Worm (Caenorhabditis elegans) whole organism, L4 larva: ENCODE results near the gene slc-17.8.

Experiments
- F10B5.3 ChIP-seq: sonication (generic microtip); optimal IDR thresholded peaks from 2 replicates; lab custom pipeline; 2016; ENCODE audit warnings: mild to moderate bottlenecking, missing genetic modification characterization, missing compliant biosample characterization
- F37D6.2 ChIP-seq: sonication (generic microtip); optimal IDR thresholded peaks from 2 replicates; lab custom pipeline; 2016; ENCODE audit warnings: mild to moderate bottlenecking, missing genetic modification characterization, missing compliant biosample characterization
- F44E2.7 ChIP-seq: fragments of 200-800 bp; sonication (Bioruptor generic); IDR thresholded peaks from 2 replicates; pipeline ENCODE4 v2.1.2; 2022; ENCODE audit warnings: missing genetic modification characterization, missing compliant biosample characterization
- T20F7.1 ChIP-seq: fragments of 200-800 bp; sonication (Bioruptor generic); optimal IDR thresholded peaks from 2 replicates; lab custom pipeline; 2018; ENCODE audit warnings: mild to moderate bottlenecking, missing genetic modification characterization, missing compliant biosample characterization
- T26A8.4 ChIP-seq: fragments of 200-800 bp; sonication (Bioruptor generic); IDR thresholded peaks from 2 replicates; pipeline ENCODE4 v1.3.6; 2022; ENCODE audit warnings: missing genetic modification characterization, missing compliant biosample characterization
- Y48G9A.11 ChIP-seq: fragments of 200-800 bp; sonication (Bioruptor generic); IDR thresholded peaks from 2 replicates; pipeline ENCODE4 v1.3.6; 2022; ENCODE audit warnings: missing genetic modification reagents, missing genetic modification characterization, missing compliant biosample characterization
- Y5F2A.4 ChIP-seq: fragments of 200-800 bp; sonication (Bioruptor generic); optimal IDR thresholded peaks from 2 replicates; lab custom pipeline; 2018; ENCODE audit warnings: mild to moderate bottlenecking, missing genetic modification characterization, missing compliant biosample characterization
- ZK337.2 ChIP-seq: fragments of 200-800 bp; sonication (Bioruptor generic); IDR thresholded peaks from 2 replicates; pipeline ENCODE4 v1.3.6; 2022; ENCODE audit warnings: missing genetic modification reagents, missing genetic modification characterization, missing compliant biosample characterization
- aha-1 ChIP-seq: fragments of 150-350 bp; peaks from one replicate; lab custom pipeline; 2014; ENCODE audit warnings: missing biosample characterization, missing genetic modification characterization
- aly-2 ChIP-seq: sonication (generic microtip); optimal IDR thresholded peaks from 2 replicates; lab custom pipeline; 2018; ENCODE audit warnings: missing biosample characterization, missing genetic modification characterization
- ama-1 ChIP-seq: fragments of 150-350 bp; optimal IDR thresholded peaks from 2 replicates; lab custom pipeline; 2014; ENCODE audit warnings: inconsistent platforms, mixed read lengths
- attf-4 ChIP-seq: sonication (generic microtip); optimal IDR thresholded peaks from 3 replicates; lab custom pipeline; 2017; ENCODE audit warnings: missing biosample characterization, missing genetic modification characterization
- ceh-28 ChIP-seq: fragments of 150-350 bp; optimal IDR thresholded peaks from 2 replicates; lab custom pipeline; 2014; ENCODE audit warnings: missing biosample characterization, missing genetic modification reagents, missing genetic modification characterization
- ceh-82 ChIP-seq: sonication (generic microtip); optimal IDR thresholded peaks from 2 replicates; lab custom pipeline; 2017; ENCODE audit warnings: missing biosample characterization, missing genetic modification characterization
- cey-2 ChIP-seq: sonication (generic microtip); optimal IDR thresholded peaks from 3 replicates; lab custom pipeline; 2017; ENCODE audit warnings: missing genetic modification characterization, mild to moderate bottlenecking, missing compliant biosample characterization, antibody characterized with exemption, borderline replicate concordance; ENCODE audit not compliant: insufficient read depth
- daf-12 ChIP-seq: fragments of 150-350 bp; optimal IDR thresholded peaks from 2 replicates; lab custom pipeline; 2014; ENCODE audit warnings: missing biosample characterization, missing genetic modification reagents, missing genetic modification characterization
- daf-16 ChIP-seq, 3 experiments: sonication (generic microtip); optimal IDR thresholded peaks; 2 replicates each; lab custom pipeline; 2016 to 2017; ENCODE audit warnings: missing genetic modification characterization in 3 of 3, missing genetic modification reagents in 3 of 3, mild to moderate bottlenecking in 2 of 3, missing compliant biosample characterization in 2 of 3, missing biosample characterization in 1 of 3, moderate library complexity in 1 of 3
- dmd-6 ChIP-seq: fragments of 200-800 bp; sonication (Bioruptor generic); IDR thresholded peaks from 2 replicates; pipeline ENCODE4 v1.3.6; 2022; ENCODE audit warnings: missing genetic modification reagents, missing genetic modification characterization, missing compliant biosample characterization
- egl-27 ChIP-seq: sonication (generic microtip); optimal IDR thresholded peaks from 3 replicates; lab custom pipeline; 2017; ENCODE audit warnings: missing biosample characterization, missing genetic modification reagents, missing genetic modification characterization
- egl-43 ChIP-seq: fragments of 200-800 bp; sonication (Bioruptor generic); IDR thresholded peaks from 2 replicates; pipeline ENCODE4 v1.3.6; 2022; ENCODE audit warnings: missing genetic modification reagents, missing genetic modification characterization, missing compliant biosample characterization
- fkh-10 ChIP-seq: fragments of 150-350 bp; optimal IDR thresholded peaks from 2 replicates; lab custom pipeline; 2014; ENCODE audit warnings: missing biosample characterization, missing genetic modification reagents, missing genetic modification characterization
- fos-1 ChIP-seq: fragments of 150-350 bp; optimal IDR thresholded peaks from 2 replicates; lab custom pipeline; 2014; ENCODE audit warnings: missing biosample characterization, missing genetic modification characterization
- hif-1 ChIP-seq, 2 experiments: sonication (generic microtip); optimal IDR thresholded peaks; 2 replicates each; lab custom pipeline; 2016 to 2017; ENCODE audit warnings: missing compliant biosample characterization in 2 of 2, missing genetic modification characterization in 2 of 2, missing genetic modification reagents in 2 of 2, missing genotype in 2 of 2, mild to moderate bottlenecking in 1 of 2
- lin-15B ChIP-seq: fragments of 150-350 bp; sonication (generic microtip); optimal IDR thresholded peaks from 3 replicates; lab custom pipeline; 2014; ENCODE audit warnings: missing biosample characterization, missing genetic modification characterization
- lin-29 ChIP-seq: fragments of 200-800 bp; sonication (Bioruptor generic); IDR thresholded peaks from 2 replicates; pipeline ENCODE4 v1.3.6; 2022; ENCODE audit warnings: missing genetic modification reagents, missing genetic modification characterization, missing compliant biosample characterization
- lir-3 ChIP-seq: sonication (generic microtip); optimal IDR thresholded peaks from 2 replicates; lab custom pipeline; 2016; ENCODE audit warnings: mild to moderate bottlenecking, missing genetic modification characterization, missing compliant biosample characterization
- lsy-2 ChIP-seq, 2 experiments: fragments of 150-350 bp in 1 of 2; sonication (generic microtip) in 1 of 2; optimal IDR thresholded peaks; 2 replicates each; lab custom pipeline; 2014 to 2017; ENCODE audit warnings: missing biosample characterization in 2 of 2, missing genetic modification characterization in 2 of 2
- madf-5 ChIP-seq, 2 experiments: fragments of 200-800 bp; sonication (Bioruptor generic); IDR thresholded peaks; 2 replicates each; pipeline ENCODE4 v1.3.6; 2022; ENCODE audit warnings: missing compliant biosample characterization in 2 of 2, missing genetic modification characterization in 2 of 2
- mdt-29 ChIP-seq: fragments of 200-800 bp; sonication (Bioruptor generic); IDR thresholded peaks from 2 replicates; pipeline ENCODE4 v1.3.6; 2022; ENCODE audit warnings: missing genetic modification reagents, missing genetic modification characterization, missing compliant biosample characterization
- mxl-3 ChIP-seq: fragments of 200-800 bp; sonication (Bioruptor generic); optimal IDR thresholded peaks from 2 replicates; lab custom pipeline; 2018; ENCODE audit warnings: mild to moderate bottlenecking, missing genetic modification characterization, missing compliant biosample characterization
- nhr-11 ChIP-seq: fragments of 150-350 bp; optimal IDR thresholded peaks from 2 replicates; lab custom pipeline; 2014; ENCODE audit warnings: missing biosample characterization, missing genetic modification characterization
- nhr-42 ChIP-seq: fragments of 200-800 bp; sonication (Bioruptor generic); IDR thresholded peaks from 2 replicates; pipeline ENCODE4 v1.3.6; 2022; ENCODE audit warnings: missing genetic modification characterization, missing compliant biosample characterization
- nhr-48 ChIP-seq: sonication (generic microtip); optimal IDR thresholded peaks from 2 replicates; lab custom pipeline; 2016; ENCODE audit warnings: mild to moderate bottlenecking, missing genetic modification characterization, missing compliant biosample characterization
- nhr-77 ChIP-seq: fragments of 150-350 bp; optimal IDR thresholded peaks from 2 replicates; lab custom pipeline; 2014; ENCODE audit warnings: missing biosample characterization, missing genetic modification characterization
- set-16 ChIP-seq: fragments of 200-800 bp; sonication (Bioruptor generic); IDR thresholded peaks from 2 replicates; pipeline ENCODE4 v1.3.6; 2022; ENCODE audit warnings: missing genetic modification reagents, missing genetic modification characterization, missing compliant biosample characterization
- skn-1 ChIP-seq: fragments of 150-350 bp; optimal IDR thresholded peaks from 2 replicates; lab custom pipeline; 2014; ENCODE audit warnings: missing biosample characterization, missing genetic modification characterization
- snpc-1.2 ChIP-seq: fragments of 200-800 bp; sonication (Bioruptor generic); IDR thresholded peaks from 2 replicates; pipeline ENCODE4 v1.3.6; 2022; ENCODE audit warnings: missing genetic modification reagents, missing genetic modification characterization, missing compliant biosample characterization
- spr-3 ChIP-seq: fragments of 200-800 bp; sonication (Bioruptor generic); optimal IDR thresholded peaks from 2 replicates; lab custom pipeline; 2018; ENCODE audit warnings: mild to moderate bottlenecking, missing genetic modification characterization, missing compliant biosample characterization
- unc-62 ChIP-seq, 3 experiments: fragments of 150-350 bp in 1 of 3; sonication (generic microtip); optimal IDR thresholded peaks in 2 of 3; peaks in 1 of 3; 1 replicate in 1 of 3; 2 replicates in 2 of 3; lab custom pipeline; 2014 to 2017; ENCODE audit warnings: missing biosample characterization in 3 of 3, missing genetic modification characterization in 3 of 3, missing genetic modification reagents in 3 of 3, missing genotype in 1 of 3
- vab-7 ChIP-seq: fragments of 200-800 bp; sonication (Bioruptor generic); IDR thresholded peaks from 2 replicates; pipeline ENCODE4 v1.3.6; 2022; ENCODE audit warnings: missing genetic modification reagents, missing genetic modification characterization, missing compliant biosample characterization
- zag-1 ChIP-seq: fragments of 150-350 bp; optimal IDR thresholded peaks from 2 replicates; lab custom pipeline; 2014; ENCODE audit warnings: missing biosample characterization, missing genetic modification characterization
- zfp-2 ChIP-seq: sonication (generic microtip); optimal IDR thresholded peaks from 2 replicates; lab custom pipeline; 2016; ENCODE audit warnings: mild to moderate bottlenecking, missing genetic modification characterization, missing compliant biosample characterization
- zip-2 ChIP-seq: fragments of 150-350 bp; optimal IDR thresholded peaks from 2 replicates; lab custom pipeline; 2014; ENCODE audit warnings: missing biosample characterization, missing genetic modification characterization
- ztf-11 ChIP-seq: fragments of 150-350 bp; optimal IDR thresholded peaks from 2 replicates; lab custom pipeline; 2014; ENCODE audit warnings: missing biosample characterization, missing genetic modification characterization

The slc-17.8 gene

ce11 chrV:8517711-8518110, 27.7 kb downstream of the slc-17.8 start:
- TF ChIP-seq lin-29 (GFP tag; lab: Robert Waterston, UW) (no peak), unc-62 (GFP tag; optimal IDR thresholded peaks at IDR 0.05 in 1 of 2; lab: Kevin White, UChicago) (peak in 1 of 2 experiments; percentile 82), unc-62 (tag; optimal IDR thresholded peaks at IDR 0.05; lab: Kevin White, UChicago) (no peak)

- no peak for TF ChIP-seq snpc-1.2
- no peak for TF ChIP-seq aly-2 (tag; lab: Kevin White, UChicago)
- TF ChIP-seq skn-1 (tag; lab: Kevin White, UChicago) = no peak
- TF ChIP-seq T20F7.1 (GFP tag; lab: Kevin White, UChicago) = no peak
- no peak for TF ChIP-seq daf-16 (GFP tag; optimal IDR thresholded peaks at IDR 0.05; lab: Kevin White, UChicago)
- TF ChIP-seq daf-16 (tag; optimal IDR thresholded peaks at IDR 0.05; lab: Kevin White, UChicago) = no peak
- TF ChIP-seq lin-29 (GFP tag; lab: Robert Waterston, UW) = no peak
- TF ChIP-seq aha-1 (tag; lab: Kevin White, UChicago) = peak; percentile 96
- no peak for TF ChIP-seq F10B5.3 (tag; lab: Kevin White, UChicago)
These were observed 29.0 kb downstream of the slc-17.8 start for ce11 chrV:8516426-8516825.

- TF ChIP-seq cey-2 (tag; lab: Kevin White, UChicago) (no peak), ceh-28 (tag; lab: Kevin White, UChicago) (no peak), T26A8.4 (GFP tag; lab: Robert Waterston, UW) (no peak), mdt-29 (GFP tag; lab: Robert Waterston, UW) (no peak), zfp-2 (no peak)
These were observed 32.0 kb downstream of the slc-17.8 start, which contains the start of gene F45F2.9 for ce11 chrV:8513361-8513760. Gene F45F2.9 (minus strand): TSS chrV:8513461.

- TF ChIP-seq vab-7 (GFP tag; lab: Robert Waterston, UW) (no peak), F37D6.2 (tag; lab: Kevin White, UChicago) (no peak), set-16 (GFP tag; lab: Robert Waterston, UW) (no peak), egl-43 (GFP tag; lab: Robert Waterston, UW) (no peak), Y5F2A.4 (GFP tag; lab: Kevin White, UChicago) (no peak), spr-3 (GFP tag; lab: Kevin White, UChicago) (no peak), nhr-77 (tag; lab: Kevin White, UChicago) (no peak), lsy-2 (tag; optimal IDR thresholded peaks at IDR 0.05; lab: Kevin White, UChicago) (no peak), mxl-3 (GFP tag; lab: Kevin White, UChicago) (no peak), madf-5 (GFP tag; IDR thresholded peaks at IDR 0.05; lab: Robert Waterston, UW) (no peak), dmd-6 (GFP tag; lab: Robert Waterston, UW) (no peak), egl-27 (tag; lab: Kevin White, UChicago) (no peak), ZK337.2 (GFP tag; lab: Robert Waterston, UW) (no peak), zip-2 (tag; lab: Kevin White, UChicago) (no peak), attf-4 (no peak), lir-3 (tag; lab: Kevin White, UChicago) (no peak)
These were observed 38.1 kb downstream of the slc-17.8 start, which contains the start of gene ZK994.6 for ce11 chrV:8507324-8507723. Gene ZK994.6 (minus strand): TSS chrV:8507424.

ce11 chrV:8500348-8500747, 45.0 kb downstream of the slc-17.8 start:
- peak; percentile 72 to 86 for TF ChIP-seq lsy-2 (tag; optimal IDR thresholded peaks at IDR 0.05; lab: Kevin White, UChicago)
- peak in 1 of 2 experiments; percentile 99 for TF ChIP-seq madf-5 (GFP tag; IDR thresholded peaks at IDR 0.05; lab: Robert Waterston, UW)
- TF ChIP-seq nhr-42 (GFP tag; lab: Robert Waterston, UW) = peak; percentile 98
- peak; percentile 81 for TF ChIP-seq hif-1 (tag; optimal IDR thresholded peaks at IDR 0.05; lab: Kevin White, UChicago)
- no peak for TF ChIP-seq egl-27 (tag; lab: Kevin White, UChicago)
- no peak for TF ChIP-seq ama-1 (lab: Kevin White, UChicago)
- TF ChIP-seq attf-4 = peak; percentile 86
- TF ChIP-seq fos-1 (tag; lab: Kevin White, UChicago) = peak; percentile 47
- TF ChIP-seq egl-43 (GFP tag; lab: Robert Waterston, UW) = peak; percentile 100
- peak; percentile 40 for TF ChIP-seq zag-1
- TF ChIP-seq ztf-11 (tag; lab: Kevin White, UChicago) = no peak
- peak; percentile 95 for TF ChIP-seq Y48G9A.11
- TF ChIP-seq ceh-82 (tag; lab: Kevin White, UChicago) = peak; percentile 48
- peak; percentile 4 for TF ChIP-seq nhr-11
- TF ChIP-seq nhr-48 = peak; percentile 92
- no peak for TF ChIP-seq fkh-10 (GFP tag; lab: Kevin White, UChicago)
- peak; percentile 100 for TF ChIP-seq F44E2.7 (GFP tag; lab: Robert Waterston, UW)
- TF ChIP-seq daf-12 (tag; lab: Kevin White, UChicago) = no peak
- peak; percentile 60 for TF ChIP-seq lin-15B (tag; lab: Kevin White, UChicago)
